Worm (Caenorhabditis elegans) whole organism, mixed stage, embryonic: ENCODE data around the gene T05H10.4.

ENCODE experiments used
- ces-1 ChIP-seq: fragments of 150-350 bp; optimal IDR thresholded peaks from 2 replicates; lab custom pipeline; 2014; ENCODE audit warnings: missing biosample characterization, missing genetic modification reagents, missing genetic modification characterization
- lin-13 ChIP-seq: fragments of 150-350 bp; optimal IDR thresholded peaks from 2 replicates; lab custom pipeline; 2014; ENCODE audit warnings: missing biosample characterization, missing genetic modification characterization
- lsy-2 ChIP-seq: fragments of 150-350 bp; optimal IDR thresholded peaks from 2 replicates; lab custom pipeline; 2014; ENCODE audit warnings: missing biosample characterization, missing genetic modification characterization
- nhr-12 ChIP-seq: fragments of 150-350 bp; optimal IDR thresholded peaks from 2 replicates; lab custom pipeline; 2014; ENCODE audit warnings: missing biosample characterization, missing genetic modification characterization
- nhr-76 ChIP-seq: sonication (generic microtip); optimal IDR thresholded peaks from 2 replicates; lab custom pipeline; 2017; ENCODE audit warnings: missing biosample characterization, missing genetic modification characterization
- pha-4 ChIP-seq: fragments of 150-350 bp; optimal IDR thresholded peaks from 2 replicates; lab custom pipeline; 2018; ENCODE audit warnings: missing biosample characterization, missing genetic modification reagents, missing genetic modification characterization
- snpc-4 ChIP-seq: fragments of 150-350 bp; optimal IDR thresholded peaks from 2 replicates; lab custom pipeline; 2014; ENCODE audit warnings: missing biosample characterization, missing genetic modification characterization
- ztf-11 ChIP-seq: fragments of 150-350 bp; optimal IDR thresholded peaks from 2 replicates; lab custom pipeline; 2014; ENCODE audit warnings: missing biosample characterization, missing genetic modification characterization

- TF ChIP-seq lsy-2 (tag; lab: Kevin White, UChicago) (no peak), nhr-12 (tag; lab: Kevin White, UChicago) (no peak), ztf-11 (no peak), snpc-4 (tag; lab: Kevin White, UChicago) (no peak), pha-4 (tag; lab: Kevin White, UChicago) (no peak), lin-13 (tag; lab: Kevin White, UChicago) (no peak), nhr-76 (tag; lab: Kevin White, UChicago) (no peak), ces-1 (GFP tag; lab: Kevin White, UChicago) (no peak)
Observed at ce11 chrII:8052850-8053249, at the start of gene T05H10.4.
